Fruit fly (Drosophila melanogaster) whole organism, prepupa: Measurements from ENCODE around the gene CG5611.
A peak's percentile ranks its signal among the peaks of the same experiment; 100 is the strongest.

Experiments used
- Eip93F ChIP-seq: fragments of 200-800 bp; sonication (Bioruptor generic); optimal IDR thresholded peaks from 2 replicates; lab custom pipeline; 2016; ENCODE audit warnings: missing biosample characterization, mild to moderate bottlenecking, missing genetic modification characterization
- Ets21C ChIP-seq: fragments of 200-800 bp; sonication (Bioruptor generic); optimal IDR thresholded peaks from 3 replicates; lab custom pipeline; 2016; ENCODE audit warnings: missing biosample characterization, missing genetic modification characterization
- Hr4 ChIP-seq: fragments of 200-800 bp; sonication (Bioruptor generic); optimal IDR thresholded peaks from 3 replicates; lab custom pipeline; 2016; ENCODE audit warnings: missing biosample characterization, missing genetic modification characterization
- acj6 ChIP-seq: fragments of 200-800 bp; sonication (Bioruptor generic); optimal IDR thresholded peaks from 3 replicates; lab custom pipeline; 2016; ENCODE audit warnings: missing biosample characterization, missing genetic modification characterization
- fd59A ChIP-seq: fragments of 200-800 bp; sonication (Bioruptor generic); optimal IDR thresholded peaks from 2 replicates; lab custom pipeline; 2017; ENCODE audit warnings: missing biosample characterization, mild to moderate bottlenecking, missing genetic modification characterization, missing genetic modification reagents
- svp ChIP-seq: fragments of 200-800 bp; sonication (Bioruptor generic); peaks from one replicate; lab custom pipeline; 2016; ENCODE audit warnings: missing biosample characterization, missing genetic modification characterization

DNA sequence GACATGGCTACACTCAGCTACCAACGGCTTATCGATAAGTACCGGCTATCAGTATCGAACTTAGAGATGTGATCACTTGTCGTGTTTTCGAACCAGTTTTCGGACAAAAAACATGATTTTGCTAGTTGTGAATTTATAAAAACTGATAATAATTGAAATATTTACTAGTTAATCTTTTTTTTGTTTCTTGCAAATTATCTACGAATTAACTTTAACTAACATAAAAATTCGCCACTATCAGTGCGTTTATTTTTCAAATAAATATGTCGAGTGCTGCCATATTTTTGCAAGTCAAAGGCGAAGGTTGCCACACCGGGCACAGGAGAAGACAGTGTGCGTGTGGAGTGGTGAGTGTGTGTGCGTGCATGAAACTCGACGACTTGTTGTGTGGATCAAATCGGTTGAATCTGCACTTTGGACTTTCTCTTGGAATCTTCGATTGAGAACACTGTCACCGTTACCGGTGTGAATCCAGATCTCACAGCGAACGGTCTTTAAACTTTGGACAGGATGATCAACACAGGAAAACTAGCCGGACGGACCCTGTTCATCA lies 41.4 kb upstream of the CG5611 start, which contains the start of gene Hsdl2:
- TF ChIP-seq fd59A (GFP tag; lab: Kevin White, UChicago): no peak
- peak; percentile 47 for TF ChIP-seq Hr4
- peak; percentile 98 for TF ChIP-seq svp (GFP tag; lab: Kevin White, UChicago)
- peak; percentile 26 for TF ChIP-seq Eip93F (GFP tag; lab: Kevin White, UChicago)
- TF ChIP-seq Ets21C (GFP tag; lab: Kevin White, UChicago): peak; percentile 55
- peak; percentile 29 for TF ChIP-seq acj6
